Fruit fly (Drosophila melanogaster) whole organism, embryonic: Measurements from ENCODE around the gene CG5096.

Experiments used
- Antp ChIP-seq: fragments of 200-800 bp; sonication (Bioruptor generic); optimal IDR thresholded peaks from 3 replicates; lab custom pipeline; 2016; ENCODE audit warnings: missing biosample characterization, missing genetic modification characterization
- CG6175 ChIP-seq: fragments of 200-800 bp; sonication (Bioruptor generic); IDR thresholded peaks from 3 replicates; pipeline ENCODE4 v1.3.6; 2022; ENCODE audit warnings: missing biosample characterization, missing genetic modification characterization
- CG6254 ChIP-seq: fragments of 200-800 bp; sonication (Bioruptor generic); optimal IDR thresholded peaks from 3 replicates; lab custom pipeline; 2017; ENCODE audit warnings: mild to moderate bottlenecking, missing biosample characterization, missing genetic modification reagents, missing genetic modification characterization
- CrebB ChIP-seq: fragments of 200-800 bp; sonication (Bioruptor generic); optimal IDR thresholded peaks from 3 replicates; lab custom pipeline; 2018; ENCODE audit warnings: missing biosample characterization, mild to moderate bottlenecking, missing genetic modification characterization
- caup ChIP-seq: fragments of 200-800 bp; sonication (Bioruptor generic); optimal IDR thresholded peaks from 3 replicates; lab custom pipeline; 2017; ENCODE audit warnings: missing biosample characterization, mild to moderate bottlenecking, missing genetic modification characterization, moderate library complexity; ENCODE audit not compliant: severe bottlenecking
- croc ChIP-seq: fragments of 200-800 bp; sonication (Bioruptor generic); conservative IDR thresholded peaks from 3 replicates; pipeline ENCODE4 v1.3.6; 2022; ENCODE audit warnings: missing biosample characterization, missing genetic modification characterization
- pan ChIP-seq, 4 experiments: fragments of >200 bp in 3 of 4; fragments of 200-800 bp in 1 of 4; sonication (Bioruptor generic) in 1 of 4; optimal IDR thresholded peaks in 3 of 4; IDR thresholded peaks in 1 of 4; 2 replicates each; pipeline versions ENCODE4 v1.3.6 to Lab custom; 2017 to 2022; ENCODE audit warnings: missing biosample characterization in 2 of 4, missing genetic modification characterization in 2 of 4, mixed read lengths in 1 of 4

DNA sequence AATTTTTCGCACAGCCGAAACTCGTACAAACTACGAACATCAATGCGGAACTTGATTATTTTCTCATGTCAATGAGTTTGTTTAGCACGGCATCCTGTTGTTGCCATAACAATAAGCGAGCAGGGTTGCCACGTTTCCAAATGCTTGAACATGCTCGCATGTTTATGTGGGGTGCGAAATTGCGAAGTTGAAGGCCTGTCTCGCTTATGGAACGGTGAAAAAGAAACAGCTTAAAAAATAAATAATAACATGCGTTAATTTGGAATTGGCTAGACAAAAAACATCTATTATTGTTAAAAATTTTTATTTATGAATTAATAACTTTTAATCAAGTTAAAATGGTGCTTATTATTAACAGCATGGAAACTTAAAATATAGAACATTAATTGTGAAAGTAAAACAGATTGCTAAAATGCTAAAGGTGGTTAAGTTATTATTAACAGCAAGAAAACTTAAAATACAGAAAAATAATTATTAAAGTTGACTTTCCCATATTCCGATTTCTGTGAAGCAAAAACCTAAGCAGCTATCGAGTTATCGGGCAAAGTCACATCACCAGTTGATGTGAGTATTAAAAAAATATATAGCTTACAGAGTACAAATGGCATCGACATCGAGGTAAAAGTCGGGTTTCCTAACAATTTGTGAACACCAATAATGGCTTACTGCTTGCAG is 48.9 kb downstream of the CG5096 start, which contains the start of the genes Bug22 and TfIIB:
- TF ChIP-seq Antp (GFP tag; lab: Kevin White, UChicago) (peak; percentile 71), CG6175 (GFP tag; lab: Robert Waterston, UW) (no peak), CrebB (tag; lab: Kevin White, UChicago) (peak; percentile 14), caup (GFP tag; lab: Kevin White, UChicago) (no peak), pan (optimal IDR thresholded peaks at IDR 0.05; lab: Kevin White, UChicago) (no peak), pan (GFP tag; optimal IDR thresholded peaks at IDR 0.05 in 1 of 2, IDR thresholded peaks at IDR 0.05 in 1 of 2) (peak in 1 of 2 experiments; percentile 76), CG6254 (GFP tag; lab: Kevin White, UChicago) (no peak), croc (GFP tag; lab: Robert Waterston, UW) (no peak)
